Fruit fly (Drosophila melanogaster): ENCODE measurements around the gene Itgbn.

The Itgbn gene

DNA sequence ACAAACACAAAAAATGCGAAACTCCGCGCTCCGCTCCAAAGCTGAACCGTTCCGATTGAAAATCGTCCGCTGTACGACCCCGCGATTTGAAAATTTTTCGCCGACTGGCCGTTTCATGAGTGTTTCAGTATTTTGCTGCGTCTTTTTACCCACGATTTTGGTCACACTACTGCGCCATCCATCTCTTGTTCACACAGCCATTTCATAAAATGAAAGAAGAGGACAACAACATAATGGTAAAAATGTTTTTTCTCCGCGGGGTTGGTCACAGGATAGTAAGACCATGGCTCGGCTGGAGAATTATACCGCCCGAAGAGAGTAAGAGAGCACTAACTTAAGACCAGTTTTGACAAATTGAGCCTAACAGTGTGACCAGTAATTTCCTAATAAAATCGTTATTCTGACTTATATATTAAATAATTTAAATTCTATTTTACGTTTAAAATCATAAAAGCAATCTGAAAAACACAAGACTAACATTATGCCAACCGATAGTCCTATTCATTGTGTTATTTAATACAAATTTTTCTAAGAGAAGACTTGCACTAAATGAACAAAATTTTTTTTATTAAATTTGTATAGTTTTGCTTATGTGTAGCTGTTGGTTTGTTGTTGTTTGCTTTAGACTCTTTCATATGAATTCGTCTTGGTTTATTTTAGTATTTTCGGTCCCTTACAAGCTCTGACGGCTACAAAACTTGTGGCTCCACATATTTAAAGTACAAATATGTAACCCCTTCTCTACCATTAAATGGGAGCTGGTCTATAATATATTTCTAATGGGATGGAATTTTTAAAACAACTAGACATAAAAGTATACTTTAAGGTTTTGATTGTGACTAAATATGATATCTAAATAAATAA lies 728 bp upstream of the Itgbn start, which contains the start of gene CG42238 (continued):
- no peak for TF ChIP-seq Hmr (GFP tag; optimal IDR thresholded peaks at IDR 0.05)
- TF ChIP-seq CG12104 (GFP tag; optimal IDR thresholded peaks at IDR 0.05) = no peak
- no peak for TF ChIP-seq CG9215 (GFP tag; IDR thresholded peaks at IDR 0.05)
- TF ChIP-seq vnd (GFP tag; IDR thresholded peaks at IDR 0.05; ENCODE audit: partially characterized antibody) = no peak
- TF ChIP-seq HHEX (GFP tag; optimal IDR thresholded peaks at IDR 0.05) = no peak
- TF ChIP-seq CG6683 (GFP tag; optimal IDR thresholded peaks at IDR 0.05) = no peak
- TF ChIP-seq nmo (GFP tag; optimal IDR thresholded peaks at IDR 0.05) = peak; percentile 41
- no peak for TF ChIP-seq sd (tag; optimal IDR thresholded peaks at IDR 0.05)
- no peak for TF ChIP-seq kah (GFP tag; optimal IDR thresholded peaks at IDR 0.05)
- no peak for TF ChIP-seq CG4617 (GFP tag; optimal IDR thresholded peaks at IDR 0.05; ENCODE audit: borderline replicate concordance)
- TF ChIP-seq Xrp1 (GFP tag; IDR thresholded peaks at IDR 0.05) = 0 out of 2 replicates have a peak, but pooled peaks have one; percentile 23
- no peak for TF ChIP-seq jumu (GFP tag; optimal IDR thresholded peaks at IDR 0.05)
- TF ChIP-seq CG33213 (GFP tag; optimal IDR thresholded peaks at IDR 0.05) = peak; percentile 86
- TF ChIP-seq CG13123 (GFP tag; optimal IDR thresholded peaks at IDR 0.05) = no peak
- no peak for TF ChIP-seq az2 (GFP tag; optimal IDR thresholded peaks at IDR 0.05)
- TF ChIP-seq Deaf1 (tag; optimal IDR thresholded peaks at IDR 0.05) = no peak
- TF ChIP-seq ssp (GFP tag; IDR thresholded peaks at IDR 0.05) = no peak
- TF ChIP-seq cato (GFP tag; optimal IDR thresholded peaks at IDR 0.05; ENCODE audit: borderline replicate concordance) = no peak
- TF ChIP-seq fd102C (GFP tag; optimal IDR thresholded peaks at IDR 0.05) = no peak
- TF ChIP-seq kay (GFP tag; optimal IDR thresholded peaks at IDR 0.05) = no peak
- no peak for TF ChIP-seq CG33557 (GFP tag; optimal IDR thresholded peaks at IDR 0.05)
- no peak for TF ChIP-seq CG2129 (GFP tag; IDR thresholded peaks at IDR 0.05; ENCODE audit: partially characterized antibody)
- no peak for TF ChIP-seq yki (optimal IDR thresholded peaks at IDR 0.05)
- no peak for TF ChIP-seq Doc3 (GFP tag; IDR thresholded peaks at IDR 0.05; ENCODE audit: partially characterized antibody)
- TF ChIP-seq vvl (GFP tag; IDR thresholded peaks at IDR 0.05) = peak; percentile 61
- TF ChIP-seq CG11247 (GFP tag; IDR thresholded peaks at IDR 0.05) = no peak
- 0 out of 4 replicates have a peak, but pooled peaks have one; percentile 38 for TF ChIP-seq chinmo (GFP tag; IDR thresholded peaks at IDR 0.05; ENCODE audit: partially characterized antibody)
- TF ChIP-seq sima (GFP tag; optimal IDR thresholded peaks at IDR 0.05) = no peak
- no peak for TF ChIP-seq Sry-β (GFP tag; optimal IDR thresholded peaks at IDR 0.05)
- no peak for TF ChIP-seq gro (GFP tag; optimal IDR thresholded peaks at IDR 0.05)
- TF ChIP-seq CrebB (tag; optimal IDR thresholded peaks at IDR 0.05) = no peak
- no peak for TF ChIP-seq trh (GFP tag; optimal IDR thresholded peaks at IDR 0.05)
- TF ChIP-seq BtbVII (GFP tag; optimal IDR thresholded peaks at IDR 0.05) = no peak
- TF ChIP-seq Sox100B (GFP tag; optimal IDR thresholded peaks at IDR 0.05) = no peak
- no peak for TF ChIP-seq CG10565 (GFP tag; optimal IDR thresholded peaks at IDR 0.05)
- TF ChIP-seq Oaz (GFP tag; IDR thresholded peaks at IDR 0.05) = no peak
- TF ChIP-seq CG16815 (GFP tag; optimal IDR thresholded peaks at IDR 0.05) = no peak
- no peak for TF ChIP-seq NC2α (GFP tag; optimal IDR thresholded peaks at IDR 0.05)
- no peak for TF ChIP-seq scrt (GFP tag; optimal IDR thresholded peaks at IDR 0.05)
- peak; percentile 30 for TF ChIP-seq CG8290 (GFP tag; optimal IDR thresholded peaks at IDR 0.05)
- peak; percentile 6 to 74 for TF ChIP-seq CG8290 (tag; optimal IDR thresholded peaks at IDR 0.05)
- no peak for TF ChIP-seq fd3F (GFP tag; optimal IDR thresholded peaks at IDR 0.05)
- TF ChIP-seq CG13424 (tag; optimal IDR thresholded peaks at IDR 0.05) = no peak
- TF ChIP-seq CG7271 (tag; optimal IDR thresholded peaks at IDR 0.05) = no peak
- peak; percentile 2 for TF ChIP-seq CG8281 (tag; optimal IDR thresholded peaks at IDR 0.05)
- no peak for TF ChIP-seq Hr39 (optimal IDR thresholded peaks at IDR 0.05)
- no peak for TF ChIP-seq CG8359 (GFP tag; optimal IDR thresholded peaks at IDR 0.05; ENCODE audit: borderline replicate concordance)
- TF ChIP-seq Rfx (GFP tag; IDR thresholded peaks at IDR 0.05) = peak; percentile 20; the same call in 1 of the 2 replicates
- no peak for TF ChIP-seq fd96Cb (tag; optimal IDR thresholded peaks at IDR 0.05)

Data from whole organism, embryonic.